Fruit fly (Drosophila melanogaster) whole organism, embryonic: Measurements from ENCODE around the gene CG34325.
A peak's percentile ranks its signal among the peaks of the same experiment; 100 is the strongest.

Experiments used
- Bgb ChIP-seq: fragments of 200-800 bp; sonication (Bioruptor generic); IDR thresholded peaks from 2 replicates; pipeline ENCODE4 v1.3.6; 2022; ENCODE audit warnings: missing biosample characterization, missing genetic modification characterization; ENCODE audit not compliant: partially characterized antibody
- Bteb2 ChIP-seq: fragments of 200-800 bp; sonication (Bioruptor generic); optimal IDR thresholded peaks from 2 replicates; lab custom pipeline; 2016; ENCODE audit warnings: missing biosample characterization, missing genetic modification characterization
- CG14710 ChIP-seq: fragments of 200-800 bp; sonication (Bioruptor generic); optimal IDR thresholded peaks from 3 replicates; lab custom pipeline; 2019; ENCODE audit warnings: missing biosample characterization, mild to moderate bottlenecking, missing genetic modification characterization, moderate library complexity
- CG15479 ChIP-seq: fragments of 200-800 bp; sonication (Bioruptor generic); optimal IDR thresholded peaks from 3 replicates; lab custom pipeline; 2019; ENCODE audit warnings: missing biosample characterization, mild to moderate bottlenecking, missing genetic modification characterization, moderate library complexity
- CG16863 ChIP-seq: fragments of 200-800 bp; sonication (Bioruptor generic); optimal IDR thresholded peaks from 3 replicates; lab custom pipeline; 2016; ENCODE audit warnings: missing biosample characterization, missing genetic modification characterization
- CG17361 ChIP-seq: fragments of 200-800 bp; sonication (Bioruptor generic); IDR thresholded peaks from 3 replicates; pipeline ENCODE4 v1.3.6; 2022; ENCODE audit warnings: missing biosample characterization, missing genetic modification characterization
- CG17568 ChIP-seq: fragments of 200-800 bp; sonication (Bioruptor generic); optimal IDR thresholded peaks from 2 replicates; lab custom pipeline; 2018; ENCODE audit warnings: missing biosample characterization, mild to moderate bottlenecking, missing genetic modification characterization, moderate library complexity
- CG6689 ChIP-seq: fragments of 200-800 bp; sonication (Bioruptor generic); IDR thresholded peaks from 2 replicates; pipeline ENCODE4 v1.3.6; 2022; ENCODE audit warnings: missing biosample characterization, missing genetic modification characterization
- CG6854 ChIP-seq: fragments of 200-800 bp; sonication (Bioruptor generic); optimal IDR thresholded peaks from 3 replicates; lab custom pipeline; 2017; ENCODE audit warnings: missing biosample characterization, mild to moderate bottlenecking, missing genetic modification characterization
- CG7271 ChIP-seq: fragments of 200-800 bp; sonication (Bioruptor generic); optimal IDR thresholded peaks from 2 replicates; lab custom pipeline; 2018; ENCODE audit warnings: missing biosample characterization, mild to moderate bottlenecking, missing genetic modification characterization, moderate library complexity
- CG7928 ChIP-seq: fragments of 200-800 bp; sonication (Bioruptor generic); optimal IDR thresholded peaks from 2 replicates; lab custom pipeline; 2017; ENCODE audit warnings: missing biosample characterization, mild to moderate bottlenecking, missing genetic modification characterization
- CG7987 ChIP-seq: fragments of 200-800 bp; sonication (Bioruptor generic); optimal IDR thresholded peaks from 2 replicates; lab custom pipeline; 2018; ENCODE audit warnings: missing biosample characterization, mild to moderate bottlenecking, missing genetic modification characterization, moderate library complexity
- CG8290 ChIP-seq, 3 experiments: fragments of 200-800 bp; sonication (Bioruptor generic); optimal IDR thresholded peaks; 2 replicates each; lab custom pipeline; 2016 to 2019; ENCODE audit warnings: missing biosample characterization in 3 of 3, missing genetic modification characterization in 3 of 3, mild to moderate bottlenecking in 2 of 3, moderate library complexity in 1 of 3
- CG9727 ChIP-seq: fragments of 200-800 bp; sonication (Bioruptor generic); optimal IDR thresholded peaks from 3 replicates; lab custom pipeline; 2017; ENCODE audit warnings: missing biosample characterization, mild to moderate bottlenecking, missing genetic modification characterization
- CG9797 ChIP-seq: fragments of 200-800 bp; sonication (Bioruptor generic); optimal IDR thresholded peaks from 3 replicates; lab custom pipeline; 2018; ENCODE audit warnings: missing biosample characterization, mild to moderate bottlenecking, missing genetic modification characterization
- Dref ChIP-seq: fragments of 200-800 bp; sonication (Bioruptor generic); IDR thresholded peaks from 2 replicates; pipeline ENCODE4 v1.3.6; 2022; ENCODE audit warnings: missing biosample characterization, missing genetic modification characterization
- Ets97D ChIP-seq: fragments of 200-800 bp; sonication (Bioruptor generic); optimal IDR thresholded peaks from 3 replicates; lab custom pipeline; 2016; ENCODE audit warnings: missing biosample characterization, missing genetic modification characterization
- Fer1 ChIP-seq: fragments of 200-800 bp; sonication (Bioruptor generic); optimal IDR thresholded peaks from 2 replicates; lab custom pipeline; 2017; ENCODE audit warnings: missing biosample characterization, mild to moderate bottlenecking, missing genetic modification characterization
- Hand ChIP-seq: fragments of 200-800 bp; sonication (Bioruptor generic); optimal IDR thresholded peaks from 2 replicates; lab custom pipeline; 2017; ENCODE audit warnings: mild to moderate bottlenecking, missing biosample characterization, missing genetic modification reagents, missing genetic modification characterization
- Hmr ChIP-seq: fragments of 200-800 bp; sonication (Bioruptor generic); optimal IDR thresholded peaks from 3 replicates; lab custom pipeline; 2017; ENCODE audit warnings: mild to moderate bottlenecking, missing biosample characterization, missing genetic modification reagents, missing genetic modification characterization
- Jarid2 ChIP-seq: fragments of 200-800 bp; sonication (Bioruptor generic); optimal IDR thresholded peaks from 3 replicates; lab custom pipeline; 2017; ENCODE audit warnings: mild to moderate bottlenecking, missing biosample characterization, missing genetic modification reagents, missing genetic modification characterization
- Kr ChIP-seq: fragments of 200-800 bp; sonication (Bioruptor generic); optimal IDR thresholded peaks from 2 replicates; lab custom pipeline; 2017; ENCODE audit warnings: missing biosample characterization, mild to moderate bottlenecking, missing genetic modification characterization
- Lhr ChIP-seq: fragments of 200-800 bp; sonication (Bioruptor generic); optimal IDR thresholded peaks from 3 replicates; lab custom pipeline; 2017; ENCODE audit warnings: mild to moderate bottlenecking, missing biosample characterization, missing genetic modification reagents, missing genetic modification characterization
- Nf-YB ChIP-seq: fragments of 200-800 bp; sonication (Bioruptor generic); optimal IDR thresholded peaks from 3 replicates; lab custom pipeline; 2019; ENCODE audit warnings: missing biosample characterization, mild to moderate bottlenecking, missing genetic modification characterization, moderate library complexity
- Opbp ChIP-seq: fragments of 200-800 bp; sonication (Bioruptor generic); IDR thresholded peaks from 3 replicates; pipeline ENCODE4 v1.3.6; 2022; ENCODE audit warnings: missing biosample characterization, missing genetic modification characterization; ENCODE audit not compliant: partially characterized antibody
- Side ChIP-seq: fragments of 200-800 bp; sonication (Bioruptor generic); optimal IDR thresholded peaks from 2 replicates; lab custom pipeline; 2016; ENCODE audit warnings: missing biosample characterization, missing genetic modification characterization
- Sin3A ChIP-seq: fragments of >200 bp; optimal IDR thresholded peaks from 2 replicates; lab custom pipeline; 2018
- Sox102F ChIP-seq: fragments of 200-800 bp; sonication (Bioruptor generic); optimal IDR thresholded peaks from 2 replicates; lab custom pipeline; 2018; ENCODE audit warnings: missing biosample characterization, mild to moderate bottlenecking, missing genetic modification characterization, moderate library complexity
- Tbp ChIP-seq: fragments of >200 bp; optimal IDR thresholded peaks from 2 replicates; lab custom pipeline; 2018; ENCODE audit warnings: missing biosample characterization, missing genetic modification characterization
- Vsx1 ChIP-seq: fragments of 200-800 bp; sonication (Bioruptor generic); optimal IDR thresholded peaks from 2 replicates; lab custom pipeline; 2017; ENCODE audit warnings: missing biosample characterization, mild to moderate bottlenecking, missing genetic modification characterization, missing genetic modification reagents
- ac ChIP-seq: fragments of 200-800 bp; sonication (Bioruptor generic); optimal IDR thresholded peaks from 3 replicates; lab custom pipeline; 2017; ENCODE audit warnings: missing biosample characterization, mild to moderate bottlenecking, missing genetic modification characterization
- chif ChIP-seq, 2 experiments: fragments of 200-800 bp; sonication (Bioruptor generic); optimal IDR thresholded peaks; 3 replicates each; lab custom pipeline; 2016; ENCODE audit warnings: missing biosample characterization in 2 of 2, missing genetic modification characterization in 2 of 2
- chinmo ChIP-seq: fragments of 200-800 bp; sonication (Bioruptor generic); IDR thresholded peaks from 4 replicates; pipeline ENCODE4 v1.3.6; 2022; ENCODE audit warnings: missing biosample characterization, missing genetic modification characterization; ENCODE audit not compliant: partially characterized antibody
- cwo ChIP-seq: fragments of 200-800 bp; sonication (Bioruptor generic); optimal IDR thresholded peaks from 3 replicates; lab custom pipeline; 2017; ENCODE audit warnings: missing biosample characterization, missing genetic modification characterization, mild to moderate bottlenecking, moderate library complexity, missing genetic modification reagents
- da ChIP-seq: fragments of 200-800 bp; sonication (Bioruptor generic); optimal IDR thresholded peaks from 2 replicates; lab custom pipeline; 2016; ENCODE audit warnings: missing biosample characterization, missing genetic modification characterization
- danr ChIP-seq: fragments of 200-800 bp; sonication (Bioruptor generic); IDR thresholded peaks from 2 replicates; pipeline ENCODE4 v1.3.6; 2022; ENCODE audit warnings: missing biosample characterization, missing genetic modification characterization
- dpn ChIP-seq, 2 experiments: fragments of 200-800 bp; sonication (Bioruptor generic); optimal IDR thresholded peaks; 3 replicates each; lab custom pipeline; 2016; ENCODE audit warnings: missing biosample characterization in 2 of 2, missing genetic modification characterization in 2 of 2
- fd64A ChIP-seq: fragments of 200-800 bp; sonication (Bioruptor generic); optimal IDR thresholded peaks from 3 replicates; lab custom pipeline; 2018; ENCODE audit warnings: missing biosample characterization, mild to moderate bottlenecking, missing genetic modification characterization
- gcm ChIP-seq: fragments of 200-800 bp; sonication (Bioruptor generic); optimal IDR thresholded peaks from 2 replicates; lab custom pipeline; 2019; ENCODE audit warnings: missing biosample characterization, mild to moderate bottlenecking, missing genetic modification characterization, moderate library complexity
- inv ChIP-seq: fragments of 200-800 bp; sonication (Bioruptor generic); IDR thresholded peaks from 2 replicates; pipeline ENCODE4 v1.3.6; 2022; ENCODE audit warnings: missing biosample characterization, missing genetic modification characterization; ENCODE audit not compliant: partially characterized antibody
- ken ChIP-seq: fragments of 200-800 bp; sonication (Bioruptor generic); IDR thresholded peaks from 3 replicates; pipeline ENCODE4 v1.3.6; 2022; ENCODE audit warnings: missing biosample characterization, missing genetic modification characterization
- lov ChIP-seq, 2 experiments: fragments of 200-800 bp in 1 of 2; fragments of >200 bp in 1 of 2; sonication (Bioruptor generic) in 1 of 2; IDR thresholded peaks in 1 of 2; optimal IDR thresholded peaks in 1 of 2; 2 replicates in 1 of 2; 3 replicates in 1 of 2; pipeline versions ENCODE4 v1.3.6 to Lab custom; 2017 to 2022; ENCODE audit warnings: missing biosample characterization in 1 of 2, missing genetic modification characterization in 1 of 2
- pb ChIP-seq: fragments of 200-800 bp; sonication (Bioruptor generic); optimal IDR thresholded peaks from 3 replicates; lab custom pipeline; 2016; ENCODE audit warnings: missing biosample characterization, missing genetic modification characterization
- shn ChIP-seq: fragments of 200-800 bp; sonication (Bioruptor generic); optimal IDR thresholded peaks from 3 replicates; lab custom pipeline; 2016; ENCODE audit warnings: missing biosample characterization, missing genetic modification characterization
- so ChIP-seq: fragments of 200-800 bp; sonication (Bioruptor generic); IDR thresholded peaks from 3 replicates; pipeline ENCODE4 v1.3.6; 2022; ENCODE audit warnings: missing biosample characterization, missing genetic modification characterization
- tio ChIP-seq: fragments of 200-800 bp; sonication (Bioruptor generic); optimal IDR thresholded peaks from 2 replicates; lab custom pipeline; 2017; ENCODE audit warnings: missing biosample characterization, missing genetic modification characterization, inconsistent platforms
- zf30C ChIP-seq: fragments of 200-800 bp; sonication (Bioruptor generic); optimal IDR thresholded peaks from 3 replicates; lab custom pipeline; 2018; ENCODE audit warnings: missing biosample characterization, mild to moderate bottlenecking, missing genetic modification characterization
- zfh1 ChIP-seq: fragments of 200-800 bp; sonication (Bioruptor generic); IDR thresholded peaks from 3 replicates; pipeline ENCODE4 v1.3.6; 2022; ENCODE audit warnings: missing biosample characterization, missing genetic modification characterization

Gene CG34325

dm6 chrX:16751579-16752156 lies 30.5 kb upstream of the CG34325 start, which contains the start of gene goe (continued):
- TF ChIP-seq CG9797 (peak; percentile 41), Lhr (GFP tag; lab: Kevin White, UChicago) (peak; percentile 95), Vsx1 (peak; percentile 80), CG9727 (GFP tag; lab: Kevin White, UChicago) (peak; percentile 84), CG7271 (tag; lab: Kevin White, UChicago) (peak; percentile 76), CG7987 (GFP tag; lab: Kevin White, UChicago) (peak; percentile 83), da (GFP tag; lab: Kevin White, UChicago) (peak; percentile 75), Hand (peak; percentile 52), CG8290 (GFP tag; optimal IDR thresholded peaks at IDR 0.05; lab: Kevin White, UChicago) (peak; percentile 83), CG8290 (tag; optimal IDR thresholded peaks at IDR 0.05; lab: Kevin White, UChicago) (peak in 1 of 2 experiments; percentile 90), chinmo (GFP tag; lab: Robert Waterston, UW) (peak; percentile 91; the same call in 3 of the 4 replicates), Dref (GFP tag; lab: Robert Waterston, UW) (peak; percentile 65), CG14710 (tag; lab: Kevin White, UChicago) (peak; percentile 70), CG17361 (GFP tag; lab: Robert Waterston, UW) (peak; percentile 39; the same call in 2 of the 3 replicates), CG15479 (no peak), Jarid2 (peak; percentile 49), cwo (GFP tag; lab: Kevin White, UChicago) (peak; percentile 34), lov (optimal IDR thresholded peaks at IDR 0.05; lab: Kevin White, UChicago) (no peak), lov (GFP tag; IDR thresholded peaks at IDR 0.05; lab: Robert Waterston, UW) (peak; percentile 84; the same call in 2 of the 3 replicates), Opbp (GFP tag; lab: Robert Waterston, UW) (peak; percentile 98), CG16863 (GFP tag; lab: Kevin White, UChicago) (peak; percentile 56), ken (GFP tag; lab: Robert Waterston, UW) (peak; percentile 88), Bteb2 (GFP tag; lab: Kevin White, UChicago) (peak; percentile 88), Kr (no peak), zf30C (no peak), Bgb (GFP tag; lab: Robert Waterston, UW) (peak; percentile 97), chif (GFP tag; optimal IDR thresholded peaks at IDR 0.05; lab: Kevin White, UChicago) (peak; percentile 78 to 90), gcm (peak; percentile 46), Fer1 (GFP tag; lab: Kevin White, UChicago) (peak; percentile 77), CG6854 (GFP tag; lab: Kevin White, UChicago) (peak; percentile 50), pb (GFP tag; lab: Kevin White, UChicago) (peak; percentile 65), tio (GFP tag; lab: Kevin White, UChicago) (peak; percentile 68), CG6689 (GFP tag; lab: Robert Waterston, UW) (peak; percentile 57), shn (GFP tag; lab: Kevin White, UChicago) (peak; percentile 89), Sin3A (lab: Kevin White, UChicago) (peak; percentile 39), danr (GFP tag; lab: Robert Waterston, UW) (0 out of 2 replicates have a peak, but pooled peaks have one; percentile 32), Sox102F (GFP tag; lab: Kevin White, UChicago) (peak; percentile 53), Nf-YB (GFP tag; lab: Kevin White, UChicago) (peak; percentile 47), inv (GFP tag; lab: Robert Waterston, UW) (peak; percentile 94), so (GFP tag; lab: Robert Waterston, UW) (peak; percentile 66; the same call in 2 of the 3 replicates), zfh1 (GFP tag; lab: Robert Waterston, UW) (peak; percentile 82), CG17568 (peak; percentile 83), ac (peak; percentile 36), Side (GFP tag; lab: Kevin White, UChicago) (peak; percentile 87), CG7928 (GFP tag; lab: Kevin White, UChicago) (peak; percentile 46), Hmr (GFP tag; lab: Kevin White, UChicago) (peak; percentile 97), fd64A (GFP tag; lab: Kevin White, UChicago) (no peak), Ets97D (peak; percentile 100), dpn (GFP tag; optimal IDR thresholded peaks at IDR 0.05; lab: Kevin White, UChicago) (peak; percentile 82 to 91), Tbp (GFP tag; lab: Kevin White, UChicago) (no peak)
